Fruit fly (Drosophila melanogaster) whole organism, embryonic: ENCODE results near the gene CG7231.
A peak's percentile ranks its signal among the peaks of the same experiment; 100 is the strongest.

Experiments
- C15 ChIP-seq: fragments of 200-800 bp; sonication (Bioruptor generic); IDR thresholded peaks from 3 replicates; pipeline ENCODE4 v1.3.6; 2022; ENCODE audit warnings: missing biosample characterization, missing genetic modification characterization
- CG11247 ChIP-seq: fragments of 200-800 bp; sonication (Bioruptor generic); IDR thresholded peaks from 2 replicates; pipeline ENCODE4 v1.3.6; 2022; ENCODE audit warnings: missing biosample characterization, missing genetic modification characterization
- CG12391 ChIP-seq: fragments of 200-800 bp; sonication (Bioruptor generic); optimal IDR thresholded peaks from 3 replicates; lab custom pipeline; 2018; ENCODE audit warnings: missing biosample characterization, mild to moderate bottlenecking, missing genetic modification characterization, moderate library complexity
- CG12659 ChIP-seq: fragments of 200-800 bp; sonication (Bioruptor generic); optimal IDR thresholded peaks from 3 replicates; lab custom pipeline; 2017; ENCODE audit warnings: mild to moderate bottlenecking, missing biosample characterization, missing genetic modification reagents, missing genetic modification characterization
- CG14014 ChIP-seq: fragments of 200-800 bp; sonication (Bioruptor generic); IDR thresholded peaks from 2 replicates; pipeline ENCODE4 v1.3.6; 2022; ENCODE audit warnings: missing biosample characterization, missing genetic modification characterization
- CG15479 ChIP-seq: fragments of 200-800 bp; sonication (Bioruptor generic); optimal IDR thresholded peaks from 3 replicates; lab custom pipeline; 2019; ENCODE audit warnings: missing biosample characterization, mild to moderate bottlenecking, missing genetic modification characterization, moderate library complexity
- CG15696 ChIP-seq: fragments of 200-800 bp; sonication (Bioruptor generic); optimal IDR thresholded peaks from 2 replicates; lab custom pipeline; 2019; ENCODE audit warnings: missing biosample characterization, mild to moderate bottlenecking, missing genetic modification characterization, moderate library complexity
- CG17568 ChIP-seq: fragments of 200-800 bp; sonication (Bioruptor generic); optimal IDR thresholded peaks from 2 replicates; lab custom pipeline; 2018; ENCODE audit warnings: missing biosample characterization, mild to moderate bottlenecking, missing genetic modification characterization, moderate library complexity
- CG17612 ChIP-seq: fragments of 200-800 bp; sonication (Bioruptor generic); IDR thresholded peaks from 2 replicates; pipeline ENCODE4 v1.3.6; 2022; ENCODE audit warnings: missing biosample characterization, missing genetic modification characterization
- CG3065 ChIP-seq: fragments of 200-800 bp; sonication (Bioruptor generic); optimal IDR thresholded peaks from 2 replicates; lab custom pipeline; 2016; ENCODE audit warnings: missing biosample characterization, missing genetic modification characterization
- CG32767 ChIP-seq: fragments of 200-800 bp; sonication (Bioruptor generic); IDR thresholded peaks from 2 replicates; pipeline ENCODE4 v1.3.6; 2022; ENCODE audit warnings: missing biosample characterization, missing genetic modification characterization
- CG4854 ChIP-seq: fragments of 200-800 bp; sonication (Bioruptor generic); optimal IDR thresholded peaks from 2 replicates; lab custom pipeline; 2016; ENCODE audit warnings: missing biosample characterization, missing genetic modification characterization, inconsistent platforms
- CG5180 ChIP-seq: fragments of 200-800 bp; sonication (Bioruptor generic); optimal IDR thresholded peaks from 3 replicates; lab custom pipeline; 2017; ENCODE audit warnings: missing biosample characterization, missing genetic modification characterization, mild to moderate bottlenecking, moderate library complexity, missing genetic modification reagents
- CG5245 ChIP-seq: fragments of 200-800 bp; sonication (Bioruptor generic); optimal IDR thresholded peaks from 3 replicates; lab custom pipeline; 2016; ENCODE audit warnings: missing biosample characterization, missing genetic modification characterization
- CG7745 ChIP-seq: fragments of 200-800 bp; sonication (Bioruptor generic); optimal IDR thresholded peaks from 2 replicates; lab custom pipeline; 2018; ENCODE audit warnings: missing biosample characterization, mild to moderate bottlenecking, missing genetic modification characterization, moderate library complexity
- CG9932 ChIP-seq: fragments of 200-800 bp; sonication (Bioruptor generic); IDR thresholded peaks from 2 replicates; pipeline ENCODE4 v1.3.6; 2022; ENCODE audit warnings: missing biosample characterization, missing genetic modification characterization
- D ChIP-seq, 2 experiments: fragments of 200-800 bp in 1 of 2; fragments of >200 bp in 1 of 2; sonication (Bioruptor generic) in 1 of 2; optimal IDR thresholded peaks; 2 replicates in 1 of 2; 3 replicates in 1 of 2; lab custom pipeline; 2017; ENCODE audit warnings: mild to moderate bottlenecking in 1 of 2, missing biosample characterization in 1 of 2, missing genetic modification characterization in 1 of 2, missing genetic modification reagents in 1 of 2
- D19B ChIP-seq: fragments of 200-800 bp; sonication (Bioruptor generic); optimal IDR thresholded peaks from 2 replicates; lab custom pipeline; 2017; ENCODE audit warnings: missing biosample characterization, mild to moderate bottlenecking, missing genetic modification characterization
- HLH54F ChIP-seq: fragments of 200-800 bp; sonication (Bioruptor generic); optimal IDR thresholded peaks from 3 replicates; lab custom pipeline; 2016; ENCODE audit warnings: missing biosample characterization, missing genetic modification characterization
- HLHmδ ChIP-seq: fragments of 200-800 bp; sonication (Bioruptor generic); optimal IDR thresholded peaks from 2 replicates; lab custom pipeline; 2018; ENCODE audit warnings: missing biosample characterization, mild to moderate bottlenecking, missing genetic modification characterization, moderate library complexity
- Hand ChIP-seq: fragments of 200-800 bp; sonication (Bioruptor generic); optimal IDR thresholded peaks from 2 replicates; lab custom pipeline; 2017; ENCODE audit warnings: mild to moderate bottlenecking, missing biosample characterization, missing genetic modification reagents, missing genetic modification characterization
- Lim3 ChIP-seq: fragments of 200-800 bp; sonication (Bioruptor generic); IDR thresholded peaks from 2 replicates; pipeline ENCODE4 v1.3.6; 2022; ENCODE audit warnings: missing biosample characterization, missing genetic modification characterization
- MTF-1 ChIP-seq: fragments of 200-800 bp; sonication (Bioruptor generic); optimal IDR thresholded peaks from 2 replicates; lab custom pipeline; 2018; ENCODE audit warnings: missing biosample characterization, mild to moderate bottlenecking, missing genetic modification characterization, borderline replicate concordance
- Ssrp ChIP-seq: fragments of 200-800 bp; sonication (Bioruptor generic); optimal IDR thresholded peaks from 2 replicates; lab custom pipeline; 2018; ENCODE audit warnings: missing biosample characterization, mild to moderate bottlenecking, missing genetic modification characterization, moderate library complexity
- Taf1 ChIP-seq: fragments of 200-800 bp; sonication (Bioruptor generic); IDR thresholded peaks from 2 replicates; pipeline ENCODE4 v1.3.6; 2022; ENCODE audit warnings: missing biosample characterization, missing genetic modification characterization
- Tbp ChIP-seq: fragments of >200 bp; optimal IDR thresholded peaks from 2 replicates; lab custom pipeline; 2018; ENCODE audit warnings: missing biosample characterization, missing genetic modification characterization
- Trl ChIP-seq, 3 experiments: fragments of >200 bp in 2 of 3; fragments of 200-800 bp in 1 of 3; sonication (Bioruptor generic) in 1 of 3; optimal IDR thresholded peaks; 2 replicates in 1 of 3; 3 replicates in 2 of 3; lab custom pipeline; 2016 to 2017; ENCODE audit warnings: missing biosample characterization in 1 of 3, missing genetic modification characterization in 1 of 3
- YL-1 ChIP-seq: fragments of 200-800 bp; sonication (Bioruptor generic); optimal IDR thresholded peaks from 3 replicates; lab custom pipeline; 2017; ENCODE audit warnings: missing biosample characterization, mild to moderate bottlenecking, missing genetic modification characterization
- al ChIP-seq: fragments of 200-800 bp; sonication (Bioruptor generic); IDR thresholded peaks from 2 replicates; pipeline ENCODE4 v1.3.6; 2022; ENCODE audit warnings: missing biosample characterization, missing genetic modification characterization
- cad ChIP-seq: fragments of >200 bp; optimal IDR thresholded peaks from 2 replicates; lab custom pipeline; 2017; ENCODE audit warnings: missing biosample characterization, missing genetic modification characterization
- cwo ChIP-seq: fragments of 200-800 bp; sonication (Bioruptor generic); optimal IDR thresholded peaks from 3 replicates; lab custom pipeline; 2017; ENCODE audit warnings: missing biosample characterization, missing genetic modification characterization, mild to moderate bottlenecking, moderate library complexity, missing genetic modification reagents
- danr ChIP-seq: fragments of 200-800 bp; sonication (Bioruptor generic); IDR thresholded peaks from 2 replicates; pipeline ENCODE4 v1.3.6; 2022; ENCODE audit warnings: missing biosample characterization, missing genetic modification characterization
- dimm ChIP-seq: fragments of 200-800 bp; sonication (Bioruptor generic); IDR thresholded peaks from 2 replicates; pipeline ENCODE4 v1.3.6; 2022; ENCODE audit warnings: missing biosample characterization, missing genetic modification characterization
- esg ChIP-seq: fragments of 200-800 bp; sonication (Bioruptor generic); conservative IDR thresholded peaks from 2 replicates; pipeline ENCODE4 v1.3.6; 2022; ENCODE audit warnings: missing biosample characterization, missing genetic modification characterization
- eyg ChIP-seq: fragments of 200-800 bp; sonication (Bioruptor generic); optimal IDR thresholded peaks from 3 replicates; lab custom pipeline; 2016; ENCODE audit warnings: missing biosample characterization, missing genetic modification characterization
- gem ChIP-seq: fragments of 200-800 bp; sonication (Bioruptor generic); optimal IDR thresholded peaks from 2 replicates; lab custom pipeline; 2019; ENCODE audit warnings: missing biosample characterization, mild to moderate bottlenecking, missing genetic modification characterization, moderate library complexity
- gfzf ChIP-seq: fragments of 200-800 bp; sonication (Bioruptor generic); optimal IDR thresholded peaks from 2 replicates; lab custom pipeline; 2016; ENCODE audit warnings: missing biosample characterization, mild to moderate bottlenecking, missing genetic modification characterization, moderate library complexity
- gsb ChIP-seq: fragments of 200-800 bp; sonication (Bioruptor generic); IDR thresholded peaks from 2 replicates; pipeline ENCODE4 v1.3.6; 2022; ENCODE audit warnings: missing biosample characterization, missing genetic modification characterization
- gsb-n ChIP-seq: fragments of 200-800 bp; sonication (Bioruptor generic); optimal IDR thresholded peaks from 3 replicates; lab custom pipeline; 2018; ENCODE audit warnings: missing biosample characterization, mild to moderate bottlenecking, missing genetic modification characterization
- ken ChIP-seq: fragments of 200-800 bp; sonication (Bioruptor generic); IDR thresholded peaks from 3 replicates; pipeline ENCODE4 v1.3.6; 2022; ENCODE audit warnings: missing biosample characterization, missing genetic modification characterization
- knrl ChIP-seq: fragments of 200-800 bp; sonication (Bioruptor generic); IDR thresholded peaks from 3 replicates; pipeline ENCODE4 v1.3.6; 2022; ENCODE audit warnings: missing biosample characterization, missing genetic modification characterization; ENCODE audit not compliant: partially characterized antibody
- lmd ChIP-seq: fragments of 200-800 bp; sonication (Bioruptor generic); IDR thresholded peaks from 2 replicates; pipeline ENCODE4 v1.3.6; 2022; ENCODE audit warnings: missing biosample characterization, missing genetic modification characterization
- lov ChIP-seq, 2 experiments: fragments of 200-800 bp in 1 of 2; fragments of >200 bp in 1 of 2; sonication (Bioruptor generic) in 1 of 2; IDR thresholded peaks in 1 of 2; optimal IDR thresholded peaks in 1 of 2; 2 replicates in 1 of 2; 3 replicates in 1 of 2; pipeline versions ENCODE4 v1.3.6 to Lab custom; 2017 to 2022; ENCODE audit warnings: missing biosample characterization in 1 of 2, missing genetic modification characterization in 1 of 2
- mirr ChIP-seq: fragments of 200-800 bp; sonication (Bioruptor generic); optimal IDR thresholded peaks from 3 replicates; lab custom pipeline; 2018; ENCODE audit warnings: missing biosample characterization, mild to moderate bottlenecking, missing genetic modification characterization
- nerfin-2 ChIP-seq: fragments of 200-800 bp; sonication (Bioruptor generic); IDR thresholded peaks from 2 replicates; pipeline ENCODE4 v1.3.6; 2022; ENCODE audit warnings: missing biosample characterization, missing genetic modification characterization; ENCODE audit not compliant: partially characterized antibody
- slbo ChIP-seq: fragments of 200-800 bp; sonication (Bioruptor generic); IDR thresholded peaks from 2 replicates; pipeline ENCODE4 v1.3.6; 2022; ENCODE audit warnings: missing biosample characterization, missing genetic modification characterization
- ssp ChIP-seq: fragments of 200-800 bp; sonication (Bioruptor generic); IDR thresholded peaks from 2 replicates; pipeline ENCODE4 v1.3.6; 2022; ENCODE audit warnings: missing biosample characterization, missing genetic modification characterization
- tin ChIP-seq: fragments of 200-800 bp; sonication (Bioruptor generic); optimal IDR thresholded peaks from 3 replicates; lab custom pipeline; 2016; ENCODE audit warnings: missing biosample characterization, missing genetic modification characterization
- zen ChIP-seq: fragments of 200-800 bp; sonication (Bioruptor generic); optimal IDR thresholded peaks from 3 replicates; lab custom pipeline; 2018; ENCODE audit warnings: missing biosample characterization, mild to moderate bottlenecking, missing genetic modification characterization, moderate library complexity

The CG7231 gene

DNA sequence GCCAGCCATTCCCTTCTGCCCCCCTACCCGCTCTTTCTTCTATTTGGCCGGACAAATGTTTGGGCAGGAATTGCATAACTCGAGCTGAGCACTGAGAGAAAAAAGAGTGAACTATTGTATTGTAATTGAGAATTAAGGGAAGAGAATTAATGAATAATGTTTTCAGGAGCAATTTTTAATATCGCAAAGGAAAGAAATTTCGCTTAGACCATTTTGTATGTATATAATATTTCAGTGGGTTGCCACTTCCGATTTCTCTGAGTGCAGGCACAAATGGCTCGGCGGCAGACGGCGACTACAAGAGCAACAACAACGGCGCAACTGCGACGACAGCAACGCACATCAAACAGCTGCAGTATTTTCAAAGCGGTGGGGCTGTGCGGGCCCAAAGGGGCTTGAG, 19.1 kb upstream of the CG7231 start (continued):
- TF ChIP-seq gsb (GFP tag; lab: Robert Waterston, UW) (peak; percentile 67), esg (GFP tag; lab: Robert Waterston, UW) (peak; percentile 81), Hand (no peak), CG32767 (peak; percentile 56), danr (GFP tag; lab: Robert Waterston, UW) (0 out of 2 replicates have a peak, but pooled peaks have one; percentile 41), CG12391 (peak; percentile 78), CG4854 (GFP tag; lab: Kevin White, UChicago) (peak; percentile 54), gem (tag; lab: Kevin White, UChicago) (peak; percentile 85), CG3065 (GFP tag; lab: Kevin White, UChicago) (peak; percentile 55), tin (GFP tag; lab: Kevin White, UChicago) (peak; percentile 63), Trl (optimal IDR thresholded peaks at IDR 0.05; lab: Kevin White, UChicago) (no peak), Trl (GFP tag; optimal IDR thresholded peaks at IDR 0.05; lab: Kevin White, UChicago) (peak; percentile 63), ssp (GFP tag; lab: Robert Waterston, UW) (peak; percentile 62), zen (tag; lab: Kevin White, UChicago) (peak; percentile 31), cwo (GFP tag; lab: Kevin White, UChicago) (peak; percentile 34), D (optimal IDR thresholded peaks at IDR 0.05; lab: Kevin White, UChicago) (no peak), D (GFP tag; optimal IDR thresholded peaks at IDR 0.05; lab: Kevin White, UChicago) (peak; percentile 53), gsb-n (tag; lab: Kevin White, UChicago) (peak; percentile 40), YL-1 (GFP tag; lab: Kevin White, UChicago) (no peak), C15 (0 out of 3 replicates have a peak, but pooled peaks have one; percentile 32), eyg (GFP tag; lab: Kevin White, UChicago) (peak; percentile 0), Lim3 (GFP tag; lab: Robert Waterston, UW) (peak; percentile 62; the same call in 1 of the 2 replicates), slbo (GFP tag; lab: Robert Waterston, UW) (peak; percentile 81), CG17612 (GFP tag; lab: Robert Waterston, UW) (peak; percentile 48), Tbp (GFP tag; lab: Kevin White, UChicago) (no peak), CG14014 (GFP tag; lab: Robert Waterston, UW) (peak; percentile 72), ken (GFP tag; lab: Robert Waterston, UW) (peak; percentile 74), HLHmδ (no peak), nerfin-2 (GFP tag; lab: Robert Waterston, UW) (no peak), CG15479 (no peak), Taf1 (GFP tag; lab: Robert Waterston, UW) (peak; percentile 29; the same call in 1 of the 2 replicates), CG11247 (no peak), lov (optimal IDR thresholded peaks at IDR 0.05; lab: Kevin White, UChicago) (no peak), lov (GFP tag; IDR thresholded peaks at IDR 0.05; lab: Robert Waterston, UW) (peak; percentile 53; the same call in 1 of the 3 replicates), mirr (GFP tag; lab: Kevin White, UChicago) (no peak), Ssrp (peak; percentile 72), CG5180 (peak; percentile 58), HLH54F (GFP tag; lab: Kevin White, UChicago) (peak; percentile 56), CG12659 (GFP tag; lab: Kevin White, UChicago) (peak; percentile 59), dimm (GFP tag; lab: Robert Waterston, UW) (peak; percentile 43), CG15696 (tag; lab: Kevin White, UChicago) (no peak), gfzf (GFP tag; lab: Kevin White, UChicago) (no peak), CG17568 (GFP tag; lab: Kevin White, UChicago) (peak; percentile 53), lmd (peak; percentile 78), MTF-1 (peak; percentile 26), knrl (GFP tag; lab: Robert Waterston, UW) (no peak), CG7745 (no peak), al (GFP tag; lab: Robert Waterston, UW) (peak; percentile 36; the same call in 1 of the 2 replicates), D19B (GFP tag; lab: Kevin White, UChicago) (no peak), cad (GFP tag; lab: Kevin White, UChicago) (no peak), CG5245 (GFP tag; lab: Kevin White, UChicago) (peak; percentile 53), CG9932 (GFP tag; lab: Robert Waterston, UW) (peak; percentile 30; the same call in 1 of the 2 replicates)
